Worm (Caenorhabditis elegans) whole organism, early embryonic: ENCODE results near the gene dep-1.

ENCODE experiments used
- B0310.2 ChIP-seq: sonication (generic microtip); optimal IDR thresholded peaks from 2 replicates; lab custom pipeline; 2016; ENCODE audit warnings: mild to moderate bottlenecking, missing genetic modification characterization, missing compliant biosample characterization
- F13C5.2 ChIP-seq: sonication (generic microtip); optimal IDR thresholded peaks from 2 replicates; lab custom pipeline; 2017; ENCODE audit warnings: mild to moderate bottlenecking, missing genetic modification characterization, inconsistent platforms, missing compliant biosample characterization
- aly-1 ChIP-seq: sonication (generic microtip); optimal IDR thresholded peaks from 2 replicates; lab custom pipeline; 2016; ENCODE audit warnings: missing genetic modification characterization, missing compliant biosample characterization
- ama-1 ChIP-seq: fragments of 150-350 bp; optimal IDR thresholded peaks from 2 replicates; lab custom pipeline; 2014
- ceh-13 ChIP-seq: fragments of 200-800 bp; sonication (Bioruptor generic); optimal IDR thresholded peaks from 2 replicates; lab custom pipeline; 2018; ENCODE audit warnings: mild to moderate bottlenecking, missing genetic modification characterization, missing compliant biosample characterization
- ceh-36 ChIP-seq: sonication (generic microtip); optimal IDR thresholded peaks from 2 replicates; lab custom pipeline; 2016; ENCODE audit warnings: missing genetic modification characterization, inconsistent platforms, missing compliant biosample characterization
- ets-7 ChIP-seq: sonication (generic microtip); optimal IDR thresholded peaks from 2 replicates; lab custom pipeline; 2016; ENCODE audit warnings: missing genotype, missing genetic modification characterization, missing compliant biosample characterization
- flt-1 ChIP-seq: fragments of 200-800 bp; sonication (Bioruptor generic); IDR thresholded peaks from 2 replicates; pipeline ENCODE4 v1.3.6; 2022; ENCODE audit warnings: missing genetic modification characterization, missing compliant biosample characterization
- hmbx-1 ChIP-seq: sonication (generic microtip); optimal IDR thresholded peaks from 2 replicates; lab custom pipeline; 2016; ENCODE audit warnings: mild to moderate bottlenecking, missing genetic modification characterization, missing compliant biosample characterization
- hmg-4 ChIP-seq: fragments of 200-800 bp; sonication (Bioruptor generic); optimal IDR thresholded peaks from 2 replicates; lab custom pipeline; 2018; ENCODE audit warnings: mild to moderate bottlenecking, missing genetic modification characterization, missing compliant biosample characterization
- hnd-1 ChIP-seq: sonication (generic microtip); optimal IDR thresholded peaks from 2 replicates; lab custom pipeline; 2016; ENCODE audit warnings: missing genetic modification characterization, missing compliant biosample characterization
- pes-1 ChIP-seq: fragments of 200-800 bp; sonication (Bioruptor generic); IDR thresholded peaks from 2 replicates; pipeline ENCODE4 v1.3.6; 2022; ENCODE audit warnings: missing genetic modification reagents, missing genetic modification characterization, missing compliant biosample characterization
- scrt-1 ChIP-seq: fragments of 200-800 bp; sonication (Bioruptor generic); IDR thresholded peaks from 2 replicates; pipeline ENCODE4 v1.3.6; 2022; ENCODE audit warnings: missing genetic modification characterization, missing compliant biosample characterization
- sea-1 ChIP-seq: fragments of 200-800 bp; sonication (Bioruptor generic); conservative IDR thresholded peaks from 2 replicates; pipeline ENCODE4 v1.3.6; 2022; ENCODE audit warnings: missing genetic modification characterization, missing compliant biosample characterization
- tbx-11 ChIP-seq: fragments of 200-800 bp; sonication (Bioruptor generic); IDR thresholded peaks from 2 replicates; pipeline ENCODE4 v1.3.6; 2022; ENCODE audit warnings: missing genetic modification characterization, missing compliant biosample characterization
- tbx-37 ChIP-seq: fragments of 200-800 bp; sonication (Bioruptor generic); conservative IDR thresholded peaks from 2 replicates; pipeline ENCODE4 v1.3.6; 2022; ENCODE audit warnings: missing genetic modification reagents, missing genetic modification characterization, missing compliant biosample characterization
- tra-4 ChIP-seq: sonication (generic microtip); optimal IDR thresholded peaks from 2 replicates; lab custom pipeline; 2017; ENCODE audit warnings: missing genetic modification characterization, missing compliant biosample characterization

Gene dep-1

ce11 chrII:9005067-9005466, 14.5 kb downstream of the dep-1 start, which contains the start of gene F44G4.7:
TSS of gene F44G4.7 (minus strand) at chrII:9005167.
- TF ChIP-seq ama-1 (lab: Kevin White, UChicago) (no peak), ceh-36 (tag; lab: Kevin White, UChicago) (no peak), scrt-1 (GFP tag; lab: Robert Waterston, UW) (no peak), hmbx-1 (tag; lab: Kevin White, UChicago) (no peak), ets-7 (tag; lab: Kevin White, UChicago) (no peak), hmg-4 (GFP tag; lab: Kevin White, UChicago) (no peak)

- TF ChIP-seq aly-1 (tag; lab: Kevin White, UChicago) (no peak), tbx-37 (GFP tag; lab: Robert Waterston, UW) (no peak), hnd-1 (tag; lab: Kevin White, UChicago) (no peak), ceh-13 (no peak), tra-4 (tag; lab: Kevin White, UChicago) (no peak), ama-1 (lab: Kevin White, UChicago) (no peak), F13C5.2 (tag; lab: Kevin White, UChicago) (no peak), B0310.2 (no peak), scrt-1 (GFP tag; lab: Robert Waterston, UW) (no peak), pes-1 (GFP tag; lab: Robert Waterston, UW) (no peak), hmbx-1 (tag; lab: Kevin White, UChicago) (no peak), flt-1 (GFP tag; lab: Robert Waterston, UW) (no peak)
These were observed 17.8 kb downstream of the dep-1 start, which contains the start of gene F44G4.6 for ce11 chrII:9001743-9002222. TSS of gene F44G4.6 (minus strand) at chrII:9001793.

- TF ChIP-seq tbx-37 (GFP tag; lab: Robert Waterston, UW) (no peak), tra-4 (tag; lab: Kevin White, UChicago) (no peak), tbx-11 (no peak), B0310.2 (no peak), F13C5.2 (tag; lab: Kevin White, UChicago) (no peak), ets-7 (tag; lab: Kevin White, UChicago) (no peak), ceh-13 (no peak), aly-1 (tag; lab: Kevin White, UChicago) (no peak), scrt-1 (GFP tag; lab: Robert Waterston, UW) (no peak), ceh-36 (tag; lab: Kevin White, UChicago) (no peak), flt-1 (GFP tag; lab: Robert Waterston, UW) (no peak), sea-1 (no peak), hnd-1 (tag; lab: Kevin White, UChicago) (no peak), ama-1 (lab: Kevin White, UChicago) (no peak), hmbx-1 (tag; lab: Kevin White, UChicago) (no peak), pes-1 (GFP tag; lab: Robert Waterston, UW) (no peak), hmg-4 (GFP tag; lab: Kevin White, UChicago) (no peak)
These were observed 19.3 kb downstream of the dep-1 start, which contains the start of gene F44G4.5 for ce11 chrII:9000331-9000730. TSS of gene F44G4.5 (minus strand) at chrII:9000431.

ce11 chrII:8997479-8997878, 22.1 kb downstream of the dep-1 start, which contains the start of the genes F44G4.3 and tdp-1:
TSS of gene F44G4.3 (minus strand) at chrII:8997662.
TSS of gene tdp-1 (plus strand) at chrII:8997825.
- TF ChIP-seq F13C5.2 (tag; lab: Kevin White, UChicago) (no peak), ama-1 (lab: Kevin White, UChicago) (no peak), tbx-11 (no peak), ceh-13 (no peak), pes-1 (GFP tag; lab: Robert Waterston, UW) (no peak), ceh-36 (tag; lab: Kevin White, UChicago) (no peak)

ce11 chrII:8996064-8996463, 23.5 kb downstream of the dep-1 start, which contains the start of gene ndub-2:
TSS of gene ndub-2 (plus strand) at chrII:8996364.
- TF ChIP-seq tbx-11 (no peak), ceh-36 (tag; lab: Kevin White, UChicago) (no peak), flt-1 (GFP tag; lab: Robert Waterston, UW) (no peak)

ce11 chrII:8994336-8994735, 25.3 kb downstream of the dep-1 start, which contains the start of gene F44G4.1:
TSS of gene F44G4.1 (plus strand) at chrII:8994636.
- no peak for TF ChIP-seq ama-1 (lab: Kevin White, UChicago)
- TF ChIP-seq sea-1, result no peak
- no peak for TF ChIP-seq tbx-11
- TF ChIP-seq hnd-1 (tag; lab: Kevin White, UChicago), result no peak
- no peak for TF ChIP-seq scrt-1 (GFP tag; lab: Robert Waterston, UW)
- TF ChIP-seq B0310.2, result no peak
- TF ChIP-seq pes-1 (GFP tag; lab: Robert Waterston, UW), result no peak
- no peak for TF ChIP-seq ceh-36 (tag; lab: Kevin White, UChicago)
- no peak for TF ChIP-seq ceh-13
- TF ChIP-seq tra-4 (tag; lab: Kevin White, UChicago), result no peak
- TF ChIP-seq tbx-37 (GFP tag; lab: Robert Waterston, UW), result no peak
- no peak for TF ChIP-seq hmbx-1 (tag; lab: Kevin White, UChicago)

- TF ChIP-seq flt-1 (GFP tag; lab: Robert Waterston, UW) (no peak), hmg-4 (GFP tag; lab: Kevin White, UChicago) (no peak), pes-1 (GFP tag; lab: Robert Waterston, UW) (no peak)
These were observed 26.8 kb downstream of the dep-1 start, which contains the start of gene ooc-5 for ce11 chrII:8992780-8993179. TSS of gene ooc-5 (plus strand) at chrII:8993160.

- TF ChIP-seq pes-1 (GFP tag; lab: Robert Waterston, UW), result no peak
- TF ChIP-seq ets-7 (tag; lab: Kevin White, UChicago), result no peak
- TF ChIP-seq hnd-1 (tag; lab: Kevin White, UChicago), result no peak
- no peak for TF ChIP-seq ama-1 (lab: Kevin White, UChicago)
- TF ChIP-seq hmg-4 (GFP tag; lab: Kevin White, UChicago), result no peak
- TF ChIP-seq scrt-1 (GFP tag; lab: Robert Waterston, UW), result no peak
- no peak for TF ChIP-seq sea-1
- TF ChIP-seq tbx-37 (GFP tag; lab: Robert Waterston, UW), result no peak
- no peak for TF ChIP-seq ceh-36 (tag; lab: Kevin White, UChicago)
These were observed 28.0 kb downstream of the dep-1 start for ce11 chrII:8991602-8992001.
